Worm (Caenorhabditis elegans) whole organism, young adult: ENCODE data around the gene tax-6.

Experiments
- B0019.2 ChIP-seq: fragments of 200-800 bp; sonication (Bioruptor generic); conservative IDR thresholded peaks from 2 replicates; pipeline ENCODE4 v1.3.6; 2022; ENCODE audit warnings: missing genetic modification reagents, missing genetic modification characterization, missing compliant biosample characterization
- B0336.3 ChIP-seq: fragments of 200-800 bp; sonication (Bioruptor generic); IDR thresholded peaks from 2 replicates; pipeline ENCODE4 v1.3.6; 2022; ENCODE audit warnings: missing genetic modification characterization, missing compliant biosample characterization
- C06A6.2 ChIP-seq: fragments of 200-800 bp; sonication (Bioruptor generic); conservative IDR thresholded peaks from 2 replicates; pipeline ENCODE4 v1.3.6; 2022; ENCODE audit warnings: missing genetic modification characterization, missing compliant biosample characterization
- F37B4.10 ChIP-seq: fragments of 200-800 bp; sonication (Bioruptor generic); IDR thresholded peaks from 2 replicates; pipeline ENCODE4 v1.3.6; 2022; ENCODE audit warnings: missing genetic modification characterization, missing compliant biosample characterization
- F55B11.4 ChIP-seq: sonication (generic microtip); optimal IDR thresholded peaks from 2 replicates; lab custom pipeline; 2016; ENCODE audit warnings: missing compliant biosample characterization, missing genetic modification characterization, borderline replicate concordance; ENCODE audit not compliant: insufficient read depth
- Y53G8AR.9 ChIP-seq: fragments of 200-800 bp; sonication (Bioruptor generic); conservative IDR thresholded peaks from 2 replicates; pipeline ENCODE4 v1.3.6; 2022; ENCODE audit warnings: missing genetic modification reagents, missing genetic modification characterization, missing compliant biosample characterization
- Y56A3A.18 ChIP-seq: fragments of 200-800 bp; sonication (Bioruptor generic); IDR thresholded peaks from 2 replicates; pipeline ENCODE4 v1.3.6; 2022; ENCODE audit warnings: missing genetic modification reagents, missing genetic modification characterization, missing compliant biosample characterization
- ama-1 ChIP-seq, 3 experiments: fragments of 150-350 bp in 1 of 3; sonication (generic microtip) in 2 of 3; optimal IDR thresholded peaks; 2 replicates each; lab custom pipeline; 2014 to 2018; ENCODE audit warnings: missing biosample characterization in 2 of 3, missing genetic modification characterization in 2 of 3, missing genetic modification reagents in 2 of 3
- aptf-2 ChIP-seq: fragments of 200-800 bp; sonication (Bioruptor generic); conservative IDR thresholded peaks from 2 replicates; pipeline ENCODE4 v1.3.6; 2022; ENCODE audit warnings: missing genetic modification reagents, missing genetic modification characterization, missing compliant biosample characterization
- atf-7 ChIP-seq: sonication (generic microtip); optimal IDR thresholded peaks from 2 replicates; lab custom pipeline; 2017; ENCODE audit warnings: mild to moderate bottlenecking, missing genetic modification characterization, missing compliant biosample characterization
- attf-5 ChIP-seq: fragments of 200-800 bp; sonication (Bioruptor generic); optimal IDR thresholded peaks from 2 replicates; lab custom pipeline; 2018; ENCODE audit warnings: mild to moderate bottlenecking, missing genetic modification characterization, missing compliant biosample characterization
- cebp-1 ChIP-seq, 2 experiments: fragments of 200-800 bp in 1 of 2; sonication (Bioruptor generic) in 1 of 2; sonication (generic microtip) in 1 of 2; IDR thresholded peaks in 1 of 2; optimal IDR thresholded peaks in 1 of 2; 2 replicates each; pipeline versions ENCODE4 v1.3.6 to Lab custom; 2017 to 2022; ENCODE audit warnings: missing compliant biosample characterization in 2 of 2, missing genetic modification characterization in 2 of 2, mild to moderate bottlenecking in 1 of 2, missing genetic modification reagents in 1 of 2, moderate library complexity in 1 of 2
- cebp-2 ChIP-seq: fragments of 200-800 bp; sonication (Bioruptor generic); IDR thresholded peaks from 2 replicates; pipeline ENCODE4 v1.3.6; 2022; ENCODE audit warnings: missing genetic modification characterization, missing compliant biosample characterization
- egl-44 ChIP-seq: fragments of 200-800 bp; sonication (Bioruptor generic); IDR thresholded peaks from 2 replicates; pipeline ENCODE4 v1.3.6; 2022; ENCODE audit warnings: missing genetic modification reagents, missing genetic modification characterization, missing compliant biosample characterization
- ets-4 ChIP-seq: fragments of 200-800 bp; sonication (Bioruptor generic); optimal IDR thresholded peaks from 2 replicates; lab custom pipeline; 2018; ENCODE audit warnings: mild to moderate bottlenecking, missing genetic modification characterization, missing compliant biosample characterization
- hlh-12 ChIP-seq: sonication (generic microtip); optimal IDR thresholded peaks from 2 replicates; lab custom pipeline; 2016; ENCODE audit warnings: missing genetic modification characterization, missing compliant biosample characterization
- hsf-1 ChIP-seq: fragments of 200-800 bp; sonication (Bioruptor generic); IDR thresholded peaks from 2 replicates; pipeline ENCODE4 v1.3.6; 2022; ENCODE audit warnings: missing genetic modification reagents, missing genetic modification characterization, missing compliant biosample characterization
- lag-1 ChIP-seq: fragments of 200-800 bp; sonication (Bioruptor generic); IDR thresholded peaks from 2 replicates; pipeline ENCODE4 v1.3.6; 2022; ENCODE audit warnings: missing genetic modification reagents, missing genetic modification characterization, missing compliant biosample characterization
- lin-26 ChIP-seq: fragments of 200-800 bp; sonication (Bioruptor generic); IDR thresholded peaks from 2 replicates; pipeline ENCODE4 v1.3.6; 2022; ENCODE audit warnings: missing genetic modification reagents, missing genetic modification characterization, missing compliant biosample characterization
- lin-35 ChIP-seq, 3 experiments: fragments of 150-350 bp in 2 of 3; sonication (generic microtip) in 1 of 3; optimal IDR thresholded peaks; 2 replicates each; lab custom pipeline; 2014 to 2018; ENCODE audit warnings: missing biosample characterization in 3 of 3, missing genetic modification characterization in 3 of 3, missing genetic modification reagents in 3 of 3
- lin-40 ChIP-seq: sonication (generic microtip); optimal IDR thresholded peaks from 2 replicates; lab custom pipeline; 2016; ENCODE audit warnings: missing genetic modification characterization, mild to moderate bottlenecking, missing compliant biosample characterization, missing genotype, missing genetic modification reagents
- madf-10 ChIP-seq: sonication (generic microtip); optimal IDR thresholded peaks from 2 replicates; lab custom pipeline; 2016; ENCODE audit warnings: mild to moderate bottlenecking, missing genetic modification characterization, missing compliant biosample characterization
- nfya-1 ChIP-seq: sonication (generic microtip); optimal IDR thresholded peaks from 2 replicates; lab custom pipeline; 2017; ENCODE audit warnings: antibody characterized with exemption, missing compliant biosample characterization, missing genetic modification characterization, borderline replicate concordance; ENCODE audit not compliant: insufficient read depth
- nfya-2 ChIP-seq: fragments of 200-800 bp; sonication (Bioruptor generic); IDR thresholded peaks from 2 replicates; pipeline ENCODE4 v1.3.6; 2022; ENCODE audit warnings: missing genetic modification reagents, missing genetic modification characterization, missing compliant biosample characterization
- nfyb-1 ChIP-seq: fragments of 200-800 bp; sonication (Bioruptor generic); IDR thresholded peaks from 2 replicates; pipeline ENCODE4 v1.3.6; 2022; ENCODE audit warnings: missing genetic modification reagents, missing genetic modification characterization, missing compliant biosample characterization
- nhr-179 ChIP-seq: sonication (generic microtip); optimal IDR thresholded peaks from 2 replicates; lab custom pipeline; 2016; ENCODE audit warnings: mild to moderate bottlenecking, missing genetic modification characterization, missing compliant biosample characterization
- nhr-80 ChIP-seq: sonication (generic microtip); optimal IDR thresholded peaks from 2 replicates; lab custom pipeline; 2016; ENCODE audit warnings: missing genetic modification characterization, missing compliant biosample characterization
- nhr-90 ChIP-seq: sonication (generic microtip); optimal IDR thresholded peaks from 2 replicates; lab custom pipeline; 2016; ENCODE audit warnings: missing genotype, mild to moderate bottlenecking, missing genetic modification characterization, missing compliant biosample characterization
- pha-4 ChIP-seq: fragments of 150-350 bp; sonication (generic microtip); optimal IDR thresholded peaks from 2 replicates; lab custom pipeline; 2014; ENCODE audit warnings: missing biosample characterization, missing genetic modification reagents, missing genetic modification characterization
- unc-130 ChIP-seq: sonication (generic microtip); optimal IDR thresholded peaks from 2 replicates; lab custom pipeline; 2016; ENCODE audit warnings: missing genetic modification reagents, missing genetic modification characterization, missing compliant biosample characterization
- unc-62 ChIP-seq: fragments of 150-350 bp; optimal IDR thresholded peaks from 2 replicates; lab custom pipeline; 2014; ENCODE audit warnings: missing biosample characterization, missing genetic modification reagents, missing genetic modification characterization
- xnd-1 ChIP-seq: sonication (generic microtip); optimal IDR thresholded peaks from 2 replicates; lab custom pipeline; 2016; ENCODE audit warnings: missing genotype, missing genetic modification reagents, missing genetic modification characterization, missing compliant biosample characterization
- ztf-28 ChIP-seq: fragments of 200-800 bp; sonication (Bioruptor generic); IDR thresholded peaks from 2 replicates; pipeline ENCODE4 v1.3.6; 2022; ENCODE audit warnings: missing genetic modification reagents, missing genetic modification characterization, missing compliant biosample characterization

The tax-6 gene

DNA sequence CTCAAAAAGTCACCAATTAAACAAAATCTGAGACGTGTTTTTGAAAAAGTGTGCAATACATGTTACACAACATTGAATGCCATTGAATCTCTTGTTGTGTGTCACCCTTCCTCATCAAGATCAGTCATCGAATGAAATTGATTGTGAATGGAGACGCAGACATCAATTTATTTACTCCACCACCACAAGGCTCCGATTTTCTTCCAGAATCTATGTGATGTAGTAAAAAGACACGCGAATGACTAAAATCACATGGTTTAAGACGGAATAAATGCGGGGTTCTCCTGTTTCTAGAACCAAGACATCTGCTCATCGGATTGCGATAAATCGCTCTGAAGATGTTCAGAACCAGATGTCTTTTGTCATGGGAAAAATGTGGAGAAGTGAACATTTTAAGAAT is 11.4 kb upstream of the tax-6 start:
- TF ChIP-seq F37B4.10 (GFP tag; lab: Robert Waterston, UW) (no peak), attf-5 (no peak), B0019.2 (GFP tag; lab: Robert Waterston, UW) (no peak)

DNA sequence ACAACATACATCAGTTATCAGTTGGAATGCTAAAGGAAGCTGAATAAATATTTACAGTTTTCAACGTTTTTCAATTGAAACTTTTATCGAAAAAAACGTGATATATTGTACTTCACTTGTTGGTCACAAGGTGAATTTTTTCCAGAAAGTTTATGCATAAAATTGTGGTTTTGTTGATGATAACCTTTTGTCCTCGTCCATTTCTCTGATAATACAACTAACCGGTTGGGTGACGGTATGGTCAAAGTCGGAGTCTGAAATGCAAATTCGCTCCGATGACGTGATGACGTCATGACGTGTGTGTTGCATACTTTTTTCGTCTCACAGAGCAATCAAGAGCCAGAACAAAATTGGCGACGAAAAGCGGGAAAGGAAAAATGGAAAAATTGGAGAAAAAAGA is 10.0 kb upstream of the tax-6 start:
- no peak for TF ChIP-seq C06A6.2 (GFP tag; lab: Robert Waterston, UW)
- TF ChIP-seq cebp-1 (GFP tag; IDR thresholded peaks at IDR 0.05; lab: Robert Waterston, UW), result no peak
- peak; percentile 48 for TF ChIP-seq cebp-1 (tag; optimal IDR thresholded peaks at IDR 0.05; lab: Kevin White, UChicago)
- TF ChIP-seq nhr-80 (tag; lab: Kevin White, UChicago), result peak; percentile 77
- TF ChIP-seq Y56A3A.18 (GFP tag; lab: Robert Waterston, UW), result 0 out of 2 replicates have a peak, but pooled peaks have one; percentile 13
- TF ChIP-seq unc-62 (GFP tag; lab: Kevin White, UChicago), result peak; percentile 41
- TF ChIP-seq nfya-1, result no peak
- TF ChIP-seq ets-4, result peak; percentile 39
- TF ChIP-seq xnd-1 (tag; lab: Kevin White, UChicago), result no peak
- no peak for TF ChIP-seq nfya-2
- TF ChIP-seq B0336.3 (GFP tag; lab: Robert Waterston, UW), result peak; percentile 56
- TF ChIP-seq Y53G8AR.9 (GFP tag; lab: Robert Waterston, UW), result 0 out of 2 replicates have a peak, but pooled peaks have one; percentile 37
- TF ChIP-seq hsf-1 (GFP tag; lab: Robert Waterston, UW), result peak; percentile 59
- peak; percentile 97 for TF ChIP-seq atf-7 (tag; lab: Kevin White, UChicago)
- no peak for TF ChIP-seq lag-1 (GFP tag; lab: Robert Waterston, UW)
- TF ChIP-seq nhr-90 (tag; lab: Kevin White, UChicago), result peak; percentile 13
- TF ChIP-seq egl-44, result 0 out of 2 replicates have a peak, but pooled peaks have one; percentile 13
- TF ChIP-seq madf-10 (tag; lab: Kevin White, UChicago), result peak; percentile 51
- peak; percentile 15 for TF ChIP-seq pha-4 (tag; lab: Kevin White, UChicago)

- TF ChIP-seq ztf-28 (no peak), lin-40 (tag; lab: Kevin White, UChicago) (peak; percentile 12), hlh-12 (tag; lab: Kevin White, UChicago) (no peak), unc-130 (GFP tag; lab: Kevin White, UChicago) (no peak), ama-1 (optimal IDR thresholded peaks at IDR 0.05; lab: Kevin White, UChicago) (no peak), ama-1 (GFP tag; optimal IDR thresholded peaks at IDR 0.05; lab: Kevin White, UChicago) (no peak), nhr-179 (tag; lab: Kevin White, UChicago) (no peak), lin-26 (no peak)
Measured at ce11 chrIV:10507586-10507985, 6.2 kb upstream of the tax-6 start.

ce11 chrIV:10506016-10506415 is 4.6 kb upstream of the tax-6 start:
- TF ChIP-seq cebp-2 (GFP tag; lab: Robert Waterston, UW) (0 out of 2 replicates have a peak, but pooled peaks have one; percentile 60), aptf-2 (GFP tag; lab: Robert Waterston, UW) (no peak)

DNA sequence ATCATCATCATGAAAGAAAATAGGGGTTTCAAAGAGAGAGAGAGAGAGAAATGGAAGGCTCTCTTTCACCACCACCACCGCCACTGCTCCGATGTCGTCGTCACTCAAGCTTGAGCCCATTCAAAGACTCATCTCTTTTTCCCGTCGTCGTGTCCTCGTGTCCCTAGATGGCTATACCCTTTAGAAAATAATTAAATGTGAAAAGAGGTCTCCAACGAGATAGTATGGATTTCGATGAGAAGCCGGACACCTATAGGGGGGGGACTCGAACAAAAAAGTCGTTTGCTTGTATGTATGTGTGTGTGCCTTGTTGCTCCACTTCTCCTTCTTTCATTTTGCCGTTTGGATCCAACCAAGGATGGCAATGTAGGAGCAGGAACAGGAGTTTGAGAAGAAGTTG is 3.6 kb upstream of the tax-6 start:
- no peak for TF ChIP-seq F55B11.4 (tag; lab: Kevin White, UChicago)
- TF ChIP-seq egl-44, result no peak
- TF ChIP-seq nfyb-1, result no peak
- no peak for TF ChIP-seq lin-35 (GFP tag; optimal IDR thresholded peaks at IDR 0.05; lab: Kevin White, UChicago)
- TF ChIP-seq, all 124 proteins: peak for 0
